Worm (Caenorhabditis elegans): ENCODE measurements around the gene Y17G9B.11.

DNA sequence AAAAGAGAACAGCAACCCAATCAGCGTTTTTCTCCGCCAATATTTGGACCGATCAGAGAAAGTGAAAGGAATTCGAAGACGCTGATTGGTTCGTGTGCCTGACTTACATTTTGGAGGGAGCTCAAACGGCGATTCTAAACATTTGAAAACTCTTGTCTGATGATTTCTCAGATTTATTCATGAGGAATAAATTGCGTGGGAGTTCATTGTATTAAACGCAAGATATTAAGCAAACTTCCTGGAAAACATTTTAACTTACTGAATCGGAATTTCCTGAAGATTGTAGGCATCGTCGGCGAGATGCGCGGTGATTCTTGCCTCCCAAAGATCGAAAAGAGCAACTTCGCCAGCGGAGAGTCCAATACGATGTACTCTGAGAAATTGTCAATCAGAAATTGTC is 31.8 kb upstream of the Y17G9B.11 start, which contains the start of gene K08F11.1:
- no peak for TF ChIP-seq nhr-25 (tag; optimal IDR thresholded peaks at IDR 0.05)
- TF ChIP-seq alr-1 (tag; optimal IDR thresholded peaks at IDR 0.05), result no peak
- no peak for TF ChIP-seq ztf-11 (tag; optimal IDR thresholded peaks at IDR 0.05)
- TF ChIP-seq nhr-12 (tag; optimal IDR thresholded peaks at IDR 0.05), result no peak
- no peak for TF ChIP-seq snpc-4 (tag; optimal IDR thresholded peaks at IDR 0.05)
